Fruit fly (Drosophila melanogaster): ENCODE results near the gene CG3368.

- TF ChIP-seq CTCF (optimal IDR thresholded peaks at IDR 0.05) (no peak), CG8478 (optimal IDR thresholded peaks at IDR 0.05) (no peak)
These were observed 38.6 kb downstream of the CG3368 start, which contains the start of gene CG3339 for dm6 chr3R:27322225-27322624.

Measured in S2 (cell line).